Worm (Caenorhabditis elegans) whole organism, young adult: ENCODE measurements around the gene dnsn-1.

Source experiments
- B0019.2 ChIP-seq: fragments of 200-800 bp; sonication (Bioruptor generic); conservative IDR thresholded peaks from 2 replicates; pipeline ENCODE4 v1.3.6; 2022; ENCODE audit warnings: missing genetic modification reagents, missing genetic modification characterization, missing compliant biosample characterization
- B0336.3 ChIP-seq: fragments of 200-800 bp; sonication (Bioruptor generic); IDR thresholded peaks from 2 replicates; pipeline ENCODE4 v1.3.6; 2022; ENCODE audit warnings: missing genetic modification characterization, missing compliant biosample characterization
- C06A6.2 ChIP-seq: fragments of 200-800 bp; sonication (Bioruptor generic); conservative IDR thresholded peaks from 2 replicates; pipeline ENCODE4 v1.3.6; 2022; ENCODE audit warnings: missing genetic modification characterization, missing compliant biosample characterization
- C17E4.6 ChIP-seq: fragments of 200-800 bp; sonication (Bioruptor generic); IDR thresholded peaks from 2 replicates; pipeline ENCODE4 v1.3.6; 2022; ENCODE audit warnings: missing genetic modification reagents, missing genetic modification characterization, missing compliant biosample characterization
- F10E7.11 ChIP-seq: sonication (generic microtip); optimal IDR thresholded peaks from 2 replicates; lab custom pipeline; 2017; ENCODE audit warnings: mild to moderate bottlenecking, missing genetic modification characterization, moderate library complexity, missing compliant biosample characterization
- F37B4.10 ChIP-seq: fragments of 200-800 bp; sonication (Bioruptor generic); IDR thresholded peaks from 2 replicates; pipeline ENCODE4 v1.3.6; 2022; ENCODE audit warnings: missing genetic modification characterization, missing compliant biosample characterization
- F49E8.2 ChIP-seq: sonication (generic microtip); optimal IDR thresholded peaks from 3 replicates; lab custom pipeline; 2017; ENCODE audit warnings: missing genetic modification characterization, mild to moderate bottlenecking, missing compliant biosample characterization, antibody characterized with exemption, moderate library complexity; ENCODE audit not compliant: insufficient read depth
- F55B11.4 ChIP-seq: sonication (generic microtip); optimal IDR thresholded peaks from 2 replicates; lab custom pipeline; 2016; ENCODE audit warnings: missing compliant biosample characterization, missing genetic modification characterization, borderline replicate concordance; ENCODE audit not compliant: insufficient read depth
- K12H6.12 ChIP-seq: fragments of 200-800 bp; sonication (Bioruptor generic); optimal IDR thresholded peaks from 2 replicates; lab custom pipeline; 2018; ENCODE audit warnings: mild to moderate bottlenecking, missing genetic modification characterization, missing compliant biosample characterization
- Y53G8AR.9 ChIP-seq: fragments of 200-800 bp; sonication (Bioruptor generic); conservative IDR thresholded peaks from 2 replicates; pipeline ENCODE4 v1.3.6; 2022; ENCODE audit warnings: missing genetic modification reagents, missing genetic modification characterization, missing compliant biosample characterization
- Y79H2A.3 ChIP-seq: fragments of 200-800 bp; sonication (Bioruptor generic); conservative IDR thresholded peaks from 2 replicates; pipeline ENCODE4 v1.3.6; 2022; ENCODE audit warnings: missing genetic modification reagents, missing genetic modification characterization, missing compliant biosample characterization
- Y95B8A.8 ChIP-seq: fragments of 200-800 bp; sonication (Bioruptor generic); IDR thresholded peaks from 2 replicates; pipeline ENCODE4 v1.3.6; 2022; ENCODE audit warnings: missing genetic modification reagents, missing genetic modification characterization, missing compliant biosample characterization
- ZK185.1 ChIP-seq: sonication (generic microtip); optimal IDR thresholded peaks from 2 replicates; lab custom pipeline; 2016; ENCODE audit warnings: mild to moderate bottlenecking, missing genetic modification characterization, missing compliant biosample characterization; ENCODE audit not compliant: poor library complexity, severe bottlenecking
- atf-7 ChIP-seq: sonication (generic microtip); optimal IDR thresholded peaks from 2 replicates; lab custom pipeline; 2017; ENCODE audit warnings: mild to moderate bottlenecking, missing genetic modification characterization, missing compliant biosample characterization
- attf-3 ChIP-seq: fragments of 200-800 bp; sonication (Bioruptor generic); conservative IDR thresholded peaks from 2 replicates; pipeline ENCODE4 v1.3.6; 2022; ENCODE audit warnings: missing genetic modification reagents, missing genetic modification characterization, missing compliant biosample characterization
- cebp-2 ChIP-seq: fragments of 200-800 bp; sonication (Bioruptor generic); IDR thresholded peaks from 2 replicates; pipeline ENCODE4 v1.3.6; 2022; ENCODE audit warnings: missing genetic modification characterization, missing compliant biosample characterization
- ceh-40 ChIP-seq: fragments of 200-800 bp; sonication (Bioruptor generic); IDR thresholded peaks from 2 replicates; pipeline ENCODE4 v1.3.6; 2022; ENCODE audit warnings: missing genetic modification characterization, missing compliant biosample characterization
- ceh-58 ChIP-seq: fragments of 200-800 bp; sonication (Bioruptor generic); IDR thresholded peaks from 2 replicates; pipeline ENCODE4 v1.3.6; 2022; ENCODE audit warnings: missing genetic modification characterization, missing compliant biosample characterization
- ceh-91 ChIP-seq: fragments of 200-800 bp; sonication (Bioruptor generic); IDR thresholded peaks from 2 replicates; pipeline ENCODE4 v1.3.6; 2022; ENCODE audit warnings: missing genetic modification reagents, missing genetic modification characterization, missing compliant biosample characterization
- chd-7 ChIP-seq: sonication (generic microtip); optimal IDR thresholded peaks from 2 replicates; lab custom pipeline; 2016; ENCODE audit warnings: mild to moderate bottlenecking, missing genetic modification characterization, moderate library complexity, missing compliant biosample characterization
- egrh-3 ChIP-seq: fragments of 200-800 bp; sonication (Bioruptor generic); IDR thresholded peaks from 2 replicates; pipeline ENCODE4 v1.3.6; 2022; ENCODE audit warnings: missing genetic modification reagents, missing genetic modification characterization, missing compliant biosample characterization
- ekl-4 ChIP-seq: fragments of 200-800 bp; sonication (Bioruptor generic); IDR thresholded peaks from 2 replicates; pipeline ENCODE4 v1.3.6; 2022; ENCODE audit warnings: missing genetic modification reagents, missing genetic modification characterization, missing compliant biosample characterization
- hmg-1.2 ChIP-seq: fragments of 200-800 bp; sonication (Bioruptor generic); IDR thresholded peaks from 2 replicates; pipeline ENCODE4 v1.3.6; 2022; ENCODE audit warnings: missing genetic modification reagents, missing genetic modification characterization, missing compliant biosample characterization
- lag-1 ChIP-seq: fragments of 200-800 bp; sonication (Bioruptor generic); IDR thresholded peaks from 2 replicates; pipeline ENCODE4 v1.3.6; 2022; ENCODE audit warnings: missing genetic modification reagents, missing genetic modification characterization, missing compliant biosample characterization
- let-526 ChIP-seq: fragments of 200-800 bp; sonication (Bioruptor generic); IDR thresholded peaks from 2 replicates; pipeline ENCODE4 v1.3.6; 2022; ENCODE audit warnings: missing genetic modification reagents, missing genetic modification characterization, missing compliant biosample characterization
- lin-35 ChIP-seq, 3 experiments: fragments of 150-350 bp in 2 of 3; sonication (generic microtip) in 1 of 3; optimal IDR thresholded peaks; 2 replicates each; lab custom pipeline; 2014 to 2018; ENCODE audit warnings: missing biosample characterization in 3 of 3, missing genetic modification characterization in 3 of 3, missing genetic modification reagents in 3 of 3
- lin-54 ChIP-seq: fragments of 200-800 bp; sonication (Bioruptor generic); optimal IDR thresholded peaks from 2 replicates; lab custom pipeline; 2018; ENCODE audit warnings: mild to moderate bottlenecking, missing genetic modification characterization, missing compliant biosample characterization
- lsl-1 ChIP-seq: fragments of 200-800 bp; sonication (Bioruptor generic); optimal IDR thresholded peaks from 2 replicates; lab custom pipeline; 2018; ENCODE audit warnings: mild to moderate bottlenecking, missing genetic modification characterization, moderate library complexity, missing compliant biosample characterization
- madf-10 ChIP-seq: sonication (generic microtip); optimal IDR thresholded peaks from 2 replicates; lab custom pipeline; 2016; ENCODE audit warnings: mild to moderate bottlenecking, missing genetic modification characterization, missing compliant biosample characterization
- madf-6 ChIP-seq: fragments of 200-800 bp; sonication (Bioruptor generic); IDR thresholded peaks from 2 replicates; pipeline ENCODE4 v1.3.6; 2022; ENCODE audit warnings: missing genetic modification reagents, missing genetic modification characterization, missing compliant biosample characterization
- madf-8 ChIP-seq: fragments of 200-800 bp; sonication (Bioruptor generic); conservative IDR thresholded peaks from 2 replicates; pipeline ENCODE4 v1.3.6; 2022; ENCODE audit warnings: missing genetic modification reagents, missing genetic modification characterization, missing compliant biosample characterization
- mcd-1 ChIP-seq: fragments of 200-800 bp; sonication (Bioruptor generic); IDR thresholded peaks from 2 replicates; pipeline ENCODE4 v1.3.6; 2022; ENCODE audit warnings: missing genetic modification reagents, missing genetic modification characterization, missing compliant biosample characterization
- mes-4 ChIP-seq: sonication (generic microtip); optimal IDR thresholded peaks from 2 replicates; lab custom pipeline; 2016; ENCODE audit warnings: missing genotype, missing genetic modification characterization, missing compliant biosample characterization
- nfyb-1 ChIP-seq: fragments of 200-800 bp; sonication (Bioruptor generic); IDR thresholded peaks from 2 replicates; pipeline ENCODE4 v1.3.6; 2022; ENCODE audit warnings: missing genetic modification reagents, missing genetic modification characterization, missing compliant biosample characterization
- nhr-120 ChIP-seq: fragments of 200-800 bp; sonication (Bioruptor generic); IDR thresholded peaks from 2 replicates; pipeline ENCODE4 v1.3.6; 2022; ENCODE audit warnings: missing genetic modification characterization, missing compliant biosample characterization
- nhr-179 ChIP-seq: sonication (generic microtip); optimal IDR thresholded peaks from 2 replicates; lab custom pipeline; 2016; ENCODE audit warnings: mild to moderate bottlenecking, missing genetic modification characterization, missing compliant biosample characterization
- nhr-27 ChIP-seq: fragments of 200-800 bp; sonication (Bioruptor generic); optimal IDR thresholded peaks from 2 replicates; lab custom pipeline; 2018; ENCODE audit warnings: mild to moderate bottlenecking, missing genetic modification characterization, moderate library complexity, missing compliant biosample characterization
- nhr-80 ChIP-seq: sonication (generic microtip); optimal IDR thresholded peaks from 2 replicates; lab custom pipeline; 2016; ENCODE audit warnings: missing genetic modification characterization, missing compliant biosample characterization
- nhr-90 ChIP-seq: sonication (generic microtip); optimal IDR thresholded peaks from 2 replicates; lab custom pipeline; 2016; ENCODE audit warnings: missing genotype, mild to moderate bottlenecking, missing genetic modification characterization, missing compliant biosample characterization
- repo-1 ChIP-seq: sonication (generic microtip); optimal IDR thresholded peaks from 2 replicates; lab custom pipeline; 2017; ENCODE audit warnings: mild to moderate bottlenecking, missing genetic modification characterization, missing compliant biosample characterization
- rpc-1 ChIP-seq, 2 experiments: fragments of 150-350 bp in 1 of 2; sonication (generic microtip) in 1 of 2; optimal IDR thresholded peaks; 2 replicates each; lab custom pipeline; 2014 to 2018; ENCODE audit warnings: missing biosample characterization in 1 of 2, missing genetic modification characterization in 1 of 2, missing genetic modification reagents in 1 of 2, missing genotype in 1 of 2
- snpc-3.4 ChIP-seq: sonication (generic microtip); optimal IDR thresholded peaks from 2 replicates; lab custom pipeline; 2017; ENCODE audit warnings: missing genetic modification characterization, mild to moderate bottlenecking, missing compliant biosample characterization, antibody characterized with exemption, moderate library complexity, missing genotype, missing genetic modification reagents
- tbp1 ChIP-seq: fragments of 200-800 bp; sonication (Bioruptor generic); optimal IDR thresholded peaks from 2 replicates; lab custom pipeline; 2018; ENCODE audit warnings: mild to moderate bottlenecking, missing genetic modification characterization, missing compliant biosample characterization
- unc-130 ChIP-seq: sonication (generic microtip); optimal IDR thresholded peaks from 2 replicates; lab custom pipeline; 2016; ENCODE audit warnings: missing genetic modification reagents, missing genetic modification characterization, missing compliant biosample characterization
- xnd-1 ChIP-seq: sonication (generic microtip); optimal IDR thresholded peaks from 2 replicates; lab custom pipeline; 2016; ENCODE audit warnings: missing genotype, missing genetic modification reagents, missing genetic modification characterization, missing compliant biosample characterization
- ztf-18 ChIP-seq: sonication (generic microtip); optimal IDR thresholded peaks from 2 replicates; lab custom pipeline; 2016; ENCODE audit warnings: missing genotype, mild to moderate bottlenecking, missing genetic modification characterization, missing compliant biosample characterization
- ztf-6 ChIP-seq: fragments of 200-800 bp; sonication (Bioruptor generic); IDR thresholded peaks from 2 replicates; pipeline ENCODE4 v1.3.6; 2022; ENCODE audit warnings: missing genetic modification reagents, missing genetic modification characterization, missing compliant biosample characterization

The dnsn-1 gene

ce11 chrII:387844-388355 lies 22.8 kb downstream of the dnsn-1 start:
- no peak for TF ChIP-seq C06A6.2 (GFP tag; lab: Robert Waterston, UW)
- TF ChIP-seq hmg-1.2 (GFP tag; lab: Robert Waterston, UW), result peak; percentile 46; the same call in 1 of the 2 replicates
- TF ChIP-seq, all 124 proteins: peak for 1

ce11 chrII:385957-386356 lies 24.8 kb downstream of the dnsn-1 start, which contains the start of gene C03H5.3:
Gene C03H5.3, plus strand, starts transcription at chrII:386088.
- TF ChIP-seq egrh-3 (GFP tag; lab: Robert Waterston, UW), result no peak
- no peak for TF ChIP-seq xnd-1 (tag; lab: Kevin White, UChicago)
- no peak for TF ChIP-seq F49E8.2 (tag; lab: Kevin White, UChicago)
- no peak for TF ChIP-seq nhr-179 (tag; lab: Kevin White, UChicago)
- no peak for TF ChIP-seq attf-3 (GFP tag; lab: Robert Waterston, UW)
- no peak for TF ChIP-seq cebp-2 (GFP tag; lab: Robert Waterston, UW)
- no peak for TF ChIP-seq ZK185.1
- TF ChIP-seq rpc-1 (optimal IDR thresholded peaks at IDR 0.05; lab: Kevin White, UChicago), result no peak
- TF ChIP-seq rpc-1 (tag; optimal IDR thresholded peaks at IDR 0.05; lab: Kevin White, UChicago), result no peak
- no peak for TF ChIP-seq let-526 (GFP tag; lab: Robert Waterston, UW)
- no peak for TF ChIP-seq F37B4.10 (GFP tag; lab: Robert Waterston, UW)
- TF ChIP-seq Y79H2A.3 (GFP tag; lab: Robert Waterston, UW), result no peak
- TF ChIP-seq chd-7 (tag; lab: Kevin White, UChicago), result no peak
- TF ChIP-seq mcd-1 (GFP tag; lab: Robert Waterston, UW), result peak; percentile 50
- no peak for TF ChIP-seq madf-8 (GFP tag; lab: Robert Waterston, UW)
- TF ChIP-seq ceh-40 (GFP tag; lab: Robert Waterston, UW), result no peak
- TF ChIP-seq nhr-120 (GFP tag; lab: Robert Waterston, UW), result no peak
- no peak for TF ChIP-seq mes-4 (tag; lab: Kevin White, UChicago)
- no peak for TF ChIP-seq C17E4.6 (GFP tag; lab: Robert Waterston, UW)
- peak; percentile 33 for TF ChIP-seq lsl-1 (GFP tag; lab: Kevin White, UChicago)
- peak; percentile 40; the same call in 1 of the 2 replicates for TF ChIP-seq madf-6 (GFP tag; lab: Robert Waterston, UW)
- no peak for TF ChIP-seq ceh-58
- no peak for TF ChIP-seq snpc-3.4 (tag; lab: Kevin White, UChicago)
- TF ChIP-seq nfyb-1 (GFP tag; lab: Robert Waterston, UW), result no peak
- TF ChIP-seq repo-1 (tag; lab: Kevin White, UChicago), result no peak
- TF ChIP-seq lin-54, result peak; percentile 74
- TF ChIP-seq lag-1, result no peak
- no peak for TF ChIP-seq atf-7 (tag; lab: Kevin White, UChicago)
- no peak for TF ChIP-seq madf-10 (tag; lab: Kevin White, UChicago)
- no peak for TF ChIP-seq B0336.3 (GFP tag; lab: Robert Waterston, UW)
- no peak for TF ChIP-seq tbp1 (GFP tag; lab: Kevin White, UChicago)
- no peak for TF ChIP-seq ekl-4 (GFP tag; lab: Robert Waterston, UW)
- TF ChIP-seq ceh-91 (GFP tag; lab: Robert Waterston, UW), result peak; percentile 33; the same call in 1 of the 2 replicates
- TF ChIP-seq nhr-80, result no peak
- TF ChIP-seq unc-130, result no peak
- TF ChIP-seq ztf-18 (tag; lab: Kevin White, UChicago), result peak; percentile 49
- no peak for TF ChIP-seq Y53G8AR.9 (GFP tag; lab: Robert Waterston, UW)
- TF ChIP-seq ztf-6 (GFP tag; lab: Robert Waterston, UW), result no peak
- TF ChIP-seq B0019.2 (GFP tag; lab: Robert Waterston, UW), result no peak
- TF ChIP-seq K12H6.12 (tag; lab: Kevin White, UChicago), result no peak
- no peak for TF ChIP-seq nhr-90 (tag; lab: Kevin White, UChicago)
- no peak for TF ChIP-seq nhr-27 (tag; lab: Kevin White, UChicago)
- no peak for TF ChIP-seq F10E7.11 (tag; lab: Kevin White, UChicago)
- TF ChIP-seq lin-35 (GFP tag; optimal IDR thresholded peaks at IDR 0.05; lab: Kevin White, UChicago), result peak in 1 of 3 experiments; percentile 74
- no peak for TF ChIP-seq Y95B8A.8 (GFP tag; lab: Robert Waterston, UW)
- no peak for TF ChIP-seq F55B11.4
